Worm (Caenorhabditis elegans): ENCODE data around the gene ooc-3.
A peak's percentile ranks its signal among the peaks of the same experiment; 100 is the strongest.
"Not testable (repeated sequence)": the region's sequence is repeated elsewhere in the genome, so short reads cannot be mapped to it uniquely, and the experiment has no call there.

ooc-3 gene

DNA sequence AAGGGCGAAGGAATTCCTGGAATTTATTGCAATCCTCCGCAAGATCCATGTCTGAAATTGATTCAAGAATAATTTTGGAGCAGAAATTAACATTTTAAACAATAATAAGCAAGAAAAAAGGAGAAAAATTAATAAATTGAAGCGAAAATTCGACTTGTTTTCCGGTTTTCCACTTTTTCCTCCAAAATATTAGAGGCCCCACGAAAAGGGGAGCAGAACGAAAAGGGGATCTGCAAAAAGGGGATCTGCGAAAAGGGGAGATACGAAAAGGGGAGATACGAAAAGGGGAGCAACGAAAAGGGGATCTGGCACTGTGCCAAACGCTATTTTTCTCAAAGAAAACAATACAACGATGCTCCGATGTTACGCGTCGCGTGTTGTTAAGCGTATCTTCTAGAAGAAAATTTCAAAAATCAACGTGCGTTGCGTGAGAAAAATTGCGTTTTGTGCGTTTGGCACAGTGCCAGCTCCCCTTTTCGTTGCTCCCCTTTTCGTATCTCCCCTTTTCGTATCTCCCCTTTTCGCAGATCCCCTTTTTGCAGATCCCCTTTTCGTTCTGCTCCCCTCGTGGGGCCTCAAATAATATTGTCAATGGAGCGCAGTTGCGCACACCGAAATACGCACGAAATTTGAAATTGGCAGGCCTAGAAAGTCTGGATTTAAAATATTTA is 39.4 kb upstream of the ooc-3 start, which contains the start of gene Y62F5A.12:
Y62F5A.12 (minus strand) TSS at position 51 of the 671 bp plus-strand sequence.
- peak; percentile 44 for TF ChIP-seq lir-3 (tag; optimal IDR thresholded peaks at IDR 0.05)
- TF ChIP-seq lin-1 (GFP tag; IDR thresholded peaks at IDR 0.05), result peak; percentile 85; the same call in 1 of the 2 replicates
- peak in 1 of 2 experiments; percentile 93 for TF ChIP-seq hif-1 (tag; optimal IDR thresholded peaks at IDR 0.05)
- peak; percentile 71 to 82 for TF ChIP-seq lsy-2 (tag; optimal IDR thresholded peaks at IDR 0.05)
- TF ChIP-seq egl-43 (GFP tag; IDR thresholded peaks at IDR 0.05), result peak; percentile 93
- peak; percentile 67 for TF ChIP-seq set-16 (GFP tag; IDR thresholded peaks at IDR 0.05)
- peak; percentile 70 for TF ChIP-seq duxl-1 (tag; optimal IDR thresholded peaks at IDR 0.05; ENCODE audit: poor library complexity)
- peak; percentile 99 for TF ChIP-seq mes-2 (tag; optimal IDR thresholded peaks at IDR 0.05; ENCODE audit: poor library complexity, severe bottlenecking)
- peak; percentile 93 for TF ChIP-seq hmg-1.1 (GFP tag; IDR thresholded peaks at IDR 0.05)
- peak; percentile 85 for TF ChIP-seq mep-1 (tag; optimal IDR thresholded peaks at IDR 0.05)
- TF ChIP-seq lin-38 (GFP tag; IDR thresholded peaks at IDR 0.05), result peak; percentile 100
- peak; percentile 95 for TF ChIP-seq ceh-20 (GFP tag; IDR thresholded peaks at IDR 0.05)
- TF ChIP-seq zfp-3 (GFP tag; conservative IDR thresholded peaks at IDR 0.05), result peak; percentile 92
- TF ChIP-seq lin-29 (GFP tag; IDR thresholded peaks at IDR 0.05), result peak; percentile 55; the same call in 1 of the 2 replicates
- peak; percentile 79 for TF ChIP-seq F37D6.2 (tag; optimal IDR thresholded peaks at IDR 0.05)
- peak; percentile 81 for TF ChIP-seq nhr-77 (tag; optimal IDR thresholded peaks at IDR 0.05)
- peak; percentile 55 for TF ChIP-seq nhr-48 (tag; optimal IDR thresholded peaks at IDR 0.05)
- peak; percentile 67 for TF ChIP-seq hlh-30 (tag; optimal IDR thresholded peaks at IDR 0.05; ENCODE audit: insufficient read depth)
- 0 out of 2 replicates have a peak, but pooled peaks have one; percentile 80 for TF ChIP-seq Y75B8A.6 (GFP tag; IDR thresholded peaks at IDR 0.05)
- TF ChIP-seq mdt-29 (GFP tag; IDR thresholded peaks at IDR 0.05), result peak; percentile 85
- peak; percentile 78 for TF ChIP-seq T26A8.4 (GFP tag; IDR thresholded peaks at IDR 0.05)
- peak; percentile 84 for TF ChIP-seq unc-130 (GFP tag; optimal IDR thresholded peaks at IDR 0.05)
- peak; percentile 27 for TF ChIP-seq F49E8.2 (tag; optimal IDR thresholded peaks at IDR 0.05; ENCODE audit: borderline replicate concordance)
- peak; percentile 69 for TF ChIP-seq lin-13 (GFP tag; optimal IDR thresholded peaks at IDR 0.05)
- peak; percentile 39 for TF ChIP-seq lin-15B (tag; optimal IDR thresholded peaks at IDR 0.05)
- TF ChIP-seq Y48G9A.11 (GFP tag; IDR thresholded peaks at IDR 0.05), result peak; percentile 93
- TF ChIP-seq vab-7 (GFP tag; IDR thresholded peaks at IDR 0.05), result peak; percentile 96
- peak; percentile 40 for TF ChIP-seq nhr-25 (tag; optimal IDR thresholded peaks at IDR 0.05; ENCODE audit: borderline replicate concordance, insufficient read depth)
- peak; percentile 77 for TF ChIP-seq php-3 (GFP tag; IDR thresholded peaks at IDR 0.05)
- TF ChIP-seq lim-7 (GFP tag; IDR thresholded peaks at IDR 0.05), result peak; percentile 82
- peak; percentile 99 for TF ChIP-seq ZK337.2 (GFP tag; IDR thresholded peaks at IDR 0.05)
- peak; percentile 80 for TF ChIP-seq mxl-2 (GFP tag; conservative IDR thresholded peaks at IDR 0.05)
- peak; percentile 98 for TF ChIP-seq dmd-9 (GFP tag; IDR thresholded peaks at IDR 0.05)
- peak; percentile 82 for TF ChIP-seq snpc-1.2 (GFP tag; IDR thresholded peaks at IDR 0.05)
- peak; percentile 66 for TF ChIP-seq spr-1 (tag; optimal IDR thresholded peaks at IDR 0.05)
- TF ChIP-seq tag-97 (GFP tag; IDR thresholded peaks at IDR 0.05), result peak; percentile 88; the same call in 1 of the 2 replicates
- TF ChIP-seq dve-1 (tag; optimal IDR thresholded peaks at IDR 0.05; ENCODE audit: insufficient read depth), result peak; percentile 59
- peak; percentile 99 for TF ChIP-seq aha-1 (tag)
- TF ChIP-seq dpl-1 (GFP tag; optimal IDR thresholded peaks at IDR 0.05), result peak; percentile 77
- peak; percentile 99 for TF ChIP-seq ceh-44 (GFP tag; IDR thresholded peaks at IDR 0.05)
- peak; percentile 60 for TF ChIP-seq sdz-12 (GFP tag; optimal IDR thresholded peaks at IDR 0.05)
- TF ChIP-seq nhr-42 (GFP tag; IDR thresholded peaks at IDR 0.05), result peak; percentile 94; the same call in 1 of the 2 replicates
- TF ChIP-seq daf-16 (GFP tag; optimal IDR thresholded peaks at IDR 0.05), result peak in 1 of 2 experiments; percentile 68
- not testable (repeated sequence) for TF ChIP-seq daf-16 (tag; optimal IDR thresholded peaks at IDR 0.05)
- peak; percentile 94 for TF ChIP-seq ctbp-1 (GFP tag; IDR thresholded peaks at IDR 0.05)
- peak; percentile 52 for TF ChIP-seq nhr-28 (tag; optimal IDR thresholded peaks at IDR 0.05)
- peak; percentile 27 for TF ChIP-seq ces-1 (GFP tag; optimal IDR thresholded peaks at IDR 0.05)
- peak; percentile 91 to 97 for TF ChIP-seq madf-5 (GFP tag; IDR thresholded peaks at IDR 0.05)

Data from whole organism, L4 larva.